Worm (Caenorhabditis elegans) whole organism, L2 larva: ENCODE data around the gene gst-34.

Experiments used
- C34F6.9 ChIP-seq: fragments of 150-350 bp; optimal IDR thresholded peaks from 2 replicates; lab custom pipeline; 2014; ENCODE audit warnings: missing biosample characterization, missing genetic modification characterization
- F13H6.1 ChIP-seq: sonication (generic microtip); optimal IDR thresholded peaks from 2 replicates; lab custom pipeline; 2016; ENCODE audit warnings: missing genetic modification characterization, missing compliant biosample characterization
- R02D3.7 ChIP-seq: fragments of 150-350 bp; optimal IDR thresholded peaks from 2 replicates; lab custom pipeline; 2014; ENCODE audit warnings: missing biosample characterization, missing genetic modification characterization
- Y55F3AM.14 ChIP-seq: fragments of 200-800 bp; sonication (Bioruptor generic); optimal IDR thresholded peaks from 2 replicates; lab custom pipeline; 2018; ENCODE audit warnings: mild to moderate bottlenecking, missing genetic modification characterization, missing compliant biosample characterization
- ZK546.5 ChIP-seq: sonication (generic microtip); optimal IDR thresholded peaks from 2 replicates; lab custom pipeline; 2017; ENCODE audit warnings: missing biosample characterization, missing genetic modification characterization
- alr-1 ChIP-seq: fragments of 150-350 bp; optimal IDR thresholded peaks from 2 replicates; lab custom pipeline; 2014; ENCODE audit warnings: missing biosample characterization, missing genetic modification characterization
- aly-2 ChIP-seq: fragments of 150-350 bp; optimal IDR thresholded peaks from 2 replicates; lab custom pipeline; 2014; ENCODE audit warnings: missing biosample characterization, missing genetic modification characterization
- ama-1 ChIP-seq: fragments of 150-350 bp; optimal IDR thresholded peaks from 2 replicates; lab custom pipeline; 2018; ENCODE audit warnings: inconsistent platforms
- blmp-1 ChIP-seq: sonication (generic microtip); optimal IDR thresholded peaks from 2 replicates; lab custom pipeline; 2017; ENCODE audit warnings: missing genetic modification characterization, mild to moderate bottlenecking, missing compliant biosample characterization, antibody characterized with exemption, moderate library complexity; ENCODE audit not compliant: insufficient read depth
- ceh-16 ChIP-seq: fragments of 150-350 bp; optimal IDR thresholded peaks from 2 replicates; lab custom pipeline; 2014; ENCODE audit warnings: missing biosample characterization, missing genetic modification characterization
- ceh-82 ChIP-seq: fragments of 150-350 bp; optimal IDR thresholded peaks from 2 replicates; lab custom pipeline; 2014; ENCODE audit warnings: missing biosample characterization, missing genetic modification characterization
- crh-2 ChIP-seq: sonication (generic microtip); optimal IDR thresholded peaks from 2 replicates; lab custom pipeline; 2017; ENCODE audit warnings: missing biosample characterization, missing genetic modification characterization
- dmd-4 ChIP-seq: sonication (generic microtip); optimal IDR thresholded peaks from 2 replicates; lab custom pipeline; 2017; ENCODE audit warnings: missing biosample characterization, missing genetic modification characterization
- egl-27 ChIP-seq: sonication (generic microtip); optimal IDR thresholded peaks from 3 replicates; lab custom pipeline; 2017; ENCODE audit warnings: missing biosample characterization, missing genetic modification reagents, missing genetic modification characterization
- elt-1 ChIP-seq: fragments of 150-350 bp; optimal IDR thresholded peaks from 2 replicates; lab custom pipeline; 2014; ENCODE audit warnings: missing biosample characterization, missing genetic modification characterization
- elt-3 ChIP-seq: sonication (generic microtip); optimal IDR thresholded peaks from 2 replicates; lab custom pipeline; 2017; ENCODE audit warnings: missing biosample characterization, missing genetic modification characterization
- fos-1 ChIP-seq: fragments of 150-350 bp; optimal IDR thresholded peaks from 2 replicates; lab custom pipeline; 2014; ENCODE audit warnings: missing biosample characterization, missing genetic modification characterization
- gmeb-1 ChIP-seq: fragments of 150-350 bp; optimal IDR thresholded peaks from 2 replicates; lab custom pipeline; 2014; ENCODE audit warnings: missing biosample characterization, missing genetic modification characterization
- lin-11 ChIP-seq: fragments of 150-350 bp; sonication (generic microtip); optimal IDR thresholded peaks from 2 replicates; lab custom pipeline; 2014; ENCODE audit warnings: missing biosample characterization, missing genetic modification characterization, inconsistent platforms, mixed read lengths
- lin-13 ChIP-seq: fragments of 150-350 bp; optimal IDR thresholded peaks from 2 replicates; lab custom pipeline; 2014; ENCODE audit warnings: missing biosample characterization, missing genetic modification reagents, missing genetic modification characterization
- lin-39 ChIP-seq: fragments of 150-350 bp; optimal IDR thresholded peaks from 2 replicates; lab custom pipeline; 2014; ENCODE audit warnings: missing biosample characterization, missing genetic modification reagents, missing genetic modification characterization
- lsy-2 ChIP-seq, 2 experiments: fragments of 150-350 bp in 1 of 2; sonication (generic microtip) in 1 of 2; optimal IDR thresholded peaks; 2 replicates each; lab custom pipeline; 2014 to 2017; ENCODE audit warnings: missing biosample characterization in 2 of 2, missing genetic modification characterization in 2 of 2
- mab-5 ChIP-seq: fragments of 150-350 bp; optimal IDR thresholded peaks from 2 replicates; lab custom pipeline; 2014; ENCODE audit warnings: missing biosample characterization, missing genetic modification characterization
- mbf-1 ChIP-seq: sonication (generic microtip); optimal IDR thresholded peaks from 2 replicates; lab custom pipeline; 2017; ENCODE audit warnings: missing biosample characterization, missing genetic modification characterization
- mdl-1 ChIP-seq, 2 experiments: fragments of 150-350 bp in 1 of 2; sonication (generic microtip) in 1 of 2; optimal IDR thresholded peaks; 2 replicates each; lab custom pipeline; 2017; ENCODE audit warnings: missing biosample characterization in 2 of 2, missing genetic modification characterization in 2 of 2
- nhr-10 ChIP-seq: sonication (generic microtip); optimal IDR thresholded peaks from 2 replicates; lab custom pipeline; 2017; ENCODE audit warnings: missing biosample characterization, missing genetic modification characterization
- nhr-11 ChIP-seq: fragments of 150-350 bp; optimal IDR thresholded peaks from 2 replicates; lab custom pipeline; 2014; ENCODE audit warnings: missing biosample characterization, missing genetic modification characterization
- nhr-12 ChIP-seq: fragments of 150-350 bp; optimal IDR thresholded peaks from 2 replicates; lab custom pipeline; 2014; ENCODE audit warnings: missing biosample characterization, missing genetic modification characterization
- nhr-129 ChIP-seq: fragments of 150-350 bp; optimal IDR thresholded peaks from 2 replicates; lab custom pipeline; 2014; ENCODE audit warnings: missing biosample characterization, missing genetic modification characterization
- nhr-21 ChIP-seq: fragments of 150-350 bp; optimal IDR thresholded peaks from 2 replicates; lab custom pipeline; 2014; ENCODE audit warnings: missing biosample characterization, missing genetic modification characterization
- nhr-23 ChIP-seq: fragments of 150-350 bp; optimal IDR thresholded peaks from 2 replicates; lab custom pipeline; 2014; ENCODE audit warnings: missing biosample characterization, missing genetic modification reagents, missing genetic modification characterization
- nhr-237 ChIP-seq: fragments of 150-350 bp; optimal IDR thresholded peaks from 2 replicates; lab custom pipeline; 2014; ENCODE audit warnings: missing biosample characterization, missing genetic modification characterization
- nhr-25 ChIP-seq: fragments of 150-350 bp; sonication (generic microtip); optimal IDR thresholded peaks from 3 replicates; lab custom pipeline; 2014; ENCODE audit warnings: missing biosample characterization, missing genetic modification characterization
- nhr-6 ChIP-seq: fragments of 150-350 bp; optimal IDR thresholded peaks from 2 replicates; lab custom pipeline; 2014; ENCODE audit warnings: missing biosample characterization, missing genetic modification characterization
- nhr-77 ChIP-seq: fragments of 150-350 bp; optimal IDR thresholded peaks from 2 replicates; lab custom pipeline; 2014; ENCODE audit warnings: missing biosample characterization, missing genetic modification characterization
- peb-1 ChIP-seq: fragments of 150-350 bp; optimal IDR thresholded peaks from 2 replicates; lab custom pipeline; 2014; ENCODE audit warnings: missing biosample characterization, missing genetic modification characterization
- sem-4 ChIP-seq: fragments of 150-350 bp; optimal IDR thresholded peaks from 2 replicates; lab custom pipeline; 2014; ENCODE audit warnings: missing biosample characterization, missing genetic modification reagents, missing genetic modification characterization
- skn-1 ChIP-seq: sonication (generic microtip); optimal IDR thresholded peaks from 2 replicates; lab custom pipeline; 2017; ENCODE audit warnings: missing biosample characterization, missing genetic modification characterization
- sma-9 ChIP-seq, 2 experiments: fragments of 150-350 bp in 1 of 2; sonication (generic microtip) in 1 of 2; optimal IDR thresholded peaks; 2 replicates each; lab custom pipeline; 2014 to 2016; ENCODE audit warnings: missing genetic modification characterization in 2 of 2, mild to moderate bottlenecking in 1 of 2, missing biosample characterization in 1 of 2, missing compliant biosample characterization in 1 of 2, missing genetic modification reagents in 1 of 2, moderate library complexity in 1 of 2
- snpc-4 ChIP-seq: fragments of 150-350 bp; optimal IDR thresholded peaks from 2 replicates; lab custom pipeline; 2014; ENCODE audit warnings: missing biosample characterization, missing genetic modification characterization
- unc-39 ChIP-seq: fragments of 150-350 bp; optimal IDR thresholded peaks from 2 replicates; lab custom pipeline; 2014; ENCODE audit warnings: missing biosample characterization, missing genetic modification characterization
- unc-55 ChIP-seq: fragments of 150-350 bp; sonication (generic microtip); optimal IDR thresholded peaks from 3 replicates; lab custom pipeline; 2014; ENCODE audit warnings: missing biosample characterization, missing genetic modification reagents, missing genetic modification characterization
- unc-62 ChIP-seq: fragments of 150-350 bp; optimal IDR thresholded peaks from 2 replicates; lab custom pipeline; 2014; ENCODE audit warnings: missing biosample characterization, missing genetic modification reagents, missing genetic modification characterization
- zag-1 ChIP-seq: fragments of 150-350 bp; optimal IDR thresholded peaks from 2 replicates; lab custom pipeline; 2014; ENCODE audit warnings: missing biosample characterization, missing genetic modification characterization
- ztf-1 ChIP-seq: fragments of 200-800 bp; sonication (Bioruptor generic); conservative IDR thresholded peaks from 2 replicates; pipeline ENCODE4 v1.3.6; 2022; ENCODE audit warnings: missing genetic modification characterization, missing compliant biosample characterization
- ztf-11 ChIP-seq: sonication (generic microtip); optimal IDR thresholded peaks from 2 replicates; lab custom pipeline; 2017; ENCODE audit warnings: missing biosample characterization, missing genetic modification characterization
- ztf-4 ChIP-seq: fragments of 150-350 bp; optimal IDR thresholded peaks from 2 replicates; lab custom pipeline; 2014; ENCODE audit warnings: missing biosample characterization, missing genetic modification characterization

The gst-34 gene

DNA sequence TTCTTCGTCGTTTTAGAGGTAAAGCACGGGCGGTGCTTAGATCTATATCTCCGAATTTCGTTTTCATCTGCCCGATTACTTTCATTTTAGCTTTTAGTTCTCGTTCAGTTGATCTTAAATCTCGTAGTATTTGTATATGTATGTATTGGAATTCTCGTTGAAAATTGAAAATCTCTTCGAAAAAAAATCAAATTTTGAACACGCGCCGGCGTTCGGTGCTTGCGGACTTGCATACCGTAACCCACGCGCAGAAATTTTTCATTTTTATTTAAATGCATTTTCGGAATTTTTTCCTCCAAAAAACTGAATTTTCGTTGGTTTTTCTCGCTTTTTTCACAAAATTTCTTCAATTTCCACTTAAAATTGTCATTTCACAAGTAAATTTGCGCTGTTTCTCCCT, 25.1 kb upstream of the gst-34 start:
- TF ChIP-seq gmeb-1 (peak; percentile 32), lsy-2 (tag; optimal IDR thresholded peaks at IDR 0.05; lab: Kevin White, UChicago) (peak; percentile 53 to 91), ama-1 (lab: Kevin White, UChicago) (peak; percentile 2), F13H6.1 (tag; lab: Kevin White, UChicago) (no peak)

DNA sequence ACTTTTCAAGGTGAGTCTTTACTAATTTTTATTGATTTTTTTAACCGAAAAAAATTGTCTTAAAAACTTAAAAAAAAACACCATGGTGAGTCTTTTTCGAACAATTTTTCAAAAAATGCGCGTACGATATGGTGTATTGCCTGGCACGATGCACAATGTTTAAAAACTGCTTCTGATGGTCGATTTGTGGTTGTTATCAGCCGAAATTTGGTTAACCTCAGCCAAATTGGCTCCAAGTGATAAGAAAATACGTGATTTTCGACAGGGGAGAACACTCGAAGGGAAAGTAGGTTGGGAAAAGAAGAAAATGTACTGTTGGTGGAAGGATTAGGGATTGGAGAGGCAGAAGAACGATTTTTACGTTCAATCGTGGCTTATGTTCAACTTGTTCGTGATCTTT, 24.5 kb upstream of the gst-34 start:
- peak; percentile 31 for TF ChIP-seq sma-9 (GFP tag; optimal IDR thresholded peaks at IDR 0.05; lab: Kevin White, UChicago)
- TF ChIP-seq sma-9 (tag; optimal IDR thresholded peaks at IDR 0.05; lab: Kevin White, UChicago), result no peak
- TF ChIP-seq fos-1 (tag; lab: Kevin White, UChicago), result peak; percentile 38
- TF ChIP-seq zag-1 (tag; lab: Kevin White, UChicago), result no peak
- TF ChIP-seq, all 48 proteins: peak for 2

DNA sequence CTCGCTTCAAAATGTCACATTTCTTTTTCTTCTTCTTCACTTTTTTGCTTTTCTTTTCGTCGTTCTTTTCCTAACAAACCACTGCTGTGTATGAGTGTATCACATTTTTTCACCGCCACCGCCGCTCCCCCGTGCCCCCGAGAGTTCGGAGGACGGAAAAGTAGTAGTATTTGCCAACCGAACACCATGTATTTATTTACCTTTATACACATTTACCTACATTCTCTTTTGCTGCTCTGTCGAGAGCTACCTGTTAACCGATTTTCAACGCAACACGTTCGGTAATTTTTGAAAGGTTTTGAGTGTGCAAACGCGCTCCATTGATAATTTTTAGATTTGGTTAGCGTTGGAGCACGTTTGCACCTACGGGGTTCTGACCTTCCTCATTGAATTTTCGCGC, 23.2 kb upstream of the gst-34 start:
- TF ChIP-seq ztf-4 (tag; lab: Kevin White, UChicago), result no peak
- TF ChIP-seq nhr-23, result no peak
- no peak for TF ChIP-seq nhr-129 (tag; lab: Kevin White, UChicago)
- peak; percentile 0 for TF ChIP-seq F13H6.1 (tag; lab: Kevin White, UChicago)

DNA sequence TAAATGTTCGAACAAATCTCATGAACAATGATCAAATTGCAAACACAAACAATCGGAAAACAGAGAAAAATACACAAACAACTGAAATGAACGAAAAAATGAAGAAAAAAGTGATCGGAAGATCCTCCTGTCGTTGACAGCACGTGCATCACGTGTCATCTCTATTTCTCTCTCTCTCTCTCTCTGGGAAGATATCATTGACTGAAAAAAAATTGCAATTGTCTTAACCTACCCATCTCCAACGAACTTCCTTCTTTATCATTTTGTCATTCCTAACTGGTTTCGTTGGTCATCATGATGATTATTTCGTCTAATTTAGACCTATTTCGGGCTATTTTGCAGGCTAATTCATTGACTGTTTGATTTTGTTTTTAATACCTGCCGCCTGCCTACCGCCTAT, 22.3 kb upstream of the gst-34 start:
- TF ChIP-seq unc-62 (no peak), lsy-2 (tag; optimal IDR thresholded peaks at IDR 0.05; lab: Kevin White, UChicago) (peak in 1 of 2 experiments; percentile 56), C34F6.9 (peak; percentile 38), alr-1 (no peak), egl-27 (peak; percentile 5), gmeb-1 (no peak), nhr-21 (peak; percentile 44), unc-39 (tag; lab: Kevin White, UChicago) (no peak), nhr-237 (tag; lab: Kevin White, UChicago) (no peak), elt-3 (tag; lab: Kevin White, UChicago) (no peak), nhr-6 (tag; lab: Kevin White, UChicago) (peak; percentile 7), skn-1 (tag; lab: Kevin White, UChicago) (no peak), dmd-4 (tag; lab: Kevin White, UChicago) (no peak), ceh-82 (no peak), aly-2 (tag; lab: Kevin White, UChicago) (no peak), sma-9 (GFP tag; optimal IDR thresholded peaks at IDR 0.05; lab: Kevin White, UChicago) (peak; percentile 93), sma-9 (tag; optimal IDR thresholded peaks at IDR 0.05; lab: Kevin White, UChicago) (no peak), nhr-77 (tag; lab: Kevin White, UChicago) (no peak), fos-1 (tag; lab: Kevin White, UChicago) (peak; percentile 31), R02D3.7 (no peak), F13H6.1 (tag; lab: Kevin White, UChicago) (peak; percentile 18), zag-1 (tag; lab: Kevin White, UChicago) (no peak), blmp-1 (tag; lab: Kevin White, UChicago) (peak; percentile 67), nhr-10 (tag; lab: Kevin White, UChicago) (no peak), lin-13 (GFP tag; lab: Kevin White, UChicago) (peak; percentile 23), ztf-1 (no peak), mbf-1 (tag; lab: Kevin White, UChicago) (no peak), nhr-23 (no peak), elt-1 (tag; lab: Kevin White, UChicago) (no peak), snpc-4 (tag; lab: Kevin White, UChicago) (no peak), mdl-1 (tag; optimal IDR thresholded peaks at IDR 0.05; lab: Kevin White, UChicago) (peak; percentile 0 to 62), ama-1 (lab: Kevin White, UChicago) (no peak), Y55F3AM.14 (GFP tag; lab: Kevin White, UChicago) (no peak), mab-5 (tag; lab: Kevin White, UChicago) (no peak), crh-2 (peak; percentile 72), ZK546.5 (tag; lab: Kevin White, UChicago) (no peak), unc-55 (GFP tag; lab: Kevin White, UChicago) (no peak), nhr-25 (tag; lab: Kevin White, UChicago) (peak; percentile 71), sem-4 (no peak), lin-11 (no peak), ceh-16 (no peak), nhr-12 (tag; lab: Kevin White, UChicago) (no peak), nhr-129 (tag; lab: Kevin White, UChicago) (peak; percentile 58), ztf-11 (no peak), lin-39 (tag; lab: Kevin White, UChicago) (no peak), nhr-11 (no peak), peb-1 (no peak)
